Fruit fly (Drosophila melanogaster) whole organism, embryonic: ENCODE results near the gene Pkg21D.

Source experiments
- Awh ChIP-seq: fragments of 200-800 bp; sonication (Bioruptor generic); IDR thresholded peaks from 2 replicates; pipeline ENCODE4, ENCODE4 v1.3.6; 2022; ENCODE audit warnings: missing biosample characterization, missing genetic modification characterization
- CG10462 ChIP-seq: fragments of 200-800 bp; sonication (Bioruptor generic); optimal IDR thresholded peaks from 2 replicates; lab custom pipeline; 2016; ENCODE audit warnings: missing biosample characterization, missing genetic modification characterization
- CG10654 ChIP-seq: fragments of 200-800 bp; sonication (Bioruptor generic); optimal IDR thresholded peaks from 2 replicates; lab custom pipeline; 2016; ENCODE audit warnings: missing biosample characterization, missing genetic modification characterization
- CG11247 ChIP-seq: fragments of 200-800 bp; sonication (Bioruptor generic); IDR thresholded peaks from 2 replicates; pipeline ENCODE4 v1.3.6; 2022; ENCODE audit warnings: missing biosample characterization, missing genetic modification characterization
- CG11504 ChIP-seq: fragments of 200-800 bp; sonication (Bioruptor generic); optimal IDR thresholded peaks from 3 replicates; lab custom pipeline; 2019; ENCODE audit warnings: missing biosample characterization, mild to moderate bottlenecking, missing genetic modification characterization, moderate library complexity
- CG12219 ChIP-seq: fragments of 200-800 bp; sonication (Bioruptor generic); optimal IDR thresholded peaks from 3 replicates; lab custom pipeline; 2018; ENCODE audit warnings: missing biosample characterization, mild to moderate bottlenecking, missing genetic modification characterization
- CG12236 ChIP-seq: fragments of 200-800 bp; sonication (Bioruptor generic); optimal IDR thresholded peaks from 2 replicates; lab custom pipeline; 2016; ENCODE audit warnings: missing biosample characterization, missing genetic modification characterization
- CG12942 ChIP-seq: fragments of 200-800 bp; sonication (Bioruptor generic); optimal IDR thresholded peaks from 3 replicates; lab custom pipeline; 2016; ENCODE audit warnings: missing biosample characterization, missing genetic modification characterization
- CG14441 ChIP-seq: fragments of 200-800 bp; sonication (Bioruptor generic); IDR thresholded peaks from 2 replicates; pipeline ENCODE4 v1.3.6; 2022; ENCODE audit warnings: missing biosample characterization, missing genetic modification characterization
- CG15073 ChIP-seq: fragments of 200-800 bp; sonication (Bioruptor generic); optimal IDR thresholded peaks from 2 replicates; lab custom pipeline; 2016; ENCODE audit warnings: missing biosample characterization, missing genetic modification characterization
- CG15479 ChIP-seq: fragments of 200-800 bp; sonication (Bioruptor generic); optimal IDR thresholded peaks from 3 replicates; lab custom pipeline; 2019; ENCODE audit warnings: missing biosample characterization, mild to moderate bottlenecking, missing genetic modification characterization, moderate library complexity
- CG15514 ChIP-seq: fragments of 200-800 bp; sonication (Bioruptor generic); optimal IDR thresholded peaks from 3 replicates; lab custom pipeline; 2017; ENCODE audit warnings: missing biosample characterization, missing genetic modification characterization, mild to moderate bottlenecking, moderate library complexity, missing genetic modification reagents
- CG16813 ChIP-seq: fragments of 200-800 bp; sonication (Bioruptor generic); IDR thresholded peaks from 3 replicates; pipeline ENCODE4 v1.3.6; 2022; ENCODE audit warnings: missing biosample characterization, missing genetic modification characterization; ENCODE audit not compliant: partially characterized antibody
- CG17385 ChIP-seq: fragments of 200-800 bp; sonication (Bioruptor generic); optimal IDR thresholded peaks from 3 replicates; lab custom pipeline; 2018; ENCODE audit warnings: missing biosample characterization, mild to moderate bottlenecking, missing genetic modification characterization
- CG18011 ChIP-seq: fragments of 200-800 bp; sonication (Bioruptor generic); optimal IDR thresholded peaks from 2 replicates; lab custom pipeline; 2017; ENCODE audit warnings: missing biosample characterization, missing genetic modification characterization, mild to moderate bottlenecking, moderate library complexity, missing genotype
- CG32532 ChIP-seq: fragments of 200-800 bp; sonication (Bioruptor generic); IDR thresholded peaks from 2 replicates; pipeline ENCODE4 v1.3.6; 2022; ENCODE audit warnings: missing biosample characterization, missing genetic modification characterization
- CG32772 ChIP-seq: fragments of 200-800 bp; sonication (Bioruptor generic); IDR thresholded peaks from 2 replicates; pipeline ENCODE4 v1.3.6; 2022; ENCODE audit warnings: missing biosample characterization, missing genetic modification characterization
- CG3847 ChIP-seq: fragments of 200-800 bp; sonication (Bioruptor generic); IDR thresholded peaks from 2 replicates; pipeline ENCODE4 v1.3.6; 2022; ENCODE audit warnings: missing biosample characterization, missing genetic modification characterization
- CG4854 ChIP-seq: fragments of 200-800 bp; sonication (Bioruptor generic); optimal IDR thresholded peaks from 2 replicates; lab custom pipeline; 2016; ENCODE audit warnings: missing biosample characterization, missing genetic modification characterization, inconsistent platforms
- CG5953 ChIP-seq: fragments of 200-800 bp; sonication (Bioruptor generic); IDR thresholded peaks from 2 replicates; pipeline ENCODE4 v1.3.6; 2022; ENCODE audit warnings: missing biosample characterization, missing genetic modification characterization
- CG6683 ChIP-seq: fragments of 200-800 bp; sonication (Bioruptor generic); optimal IDR thresholded peaks from 2 replicates; lab custom pipeline; 2017; ENCODE audit warnings: missing biosample characterization, mild to moderate bottlenecking, missing genetic modification characterization, missing genetic modification reagents
- CG7271 ChIP-seq: fragments of 200-800 bp; sonication (Bioruptor generic); optimal IDR thresholded peaks from 2 replicates; lab custom pipeline; 2018; ENCODE audit warnings: missing biosample characterization, mild to moderate bottlenecking, missing genetic modification characterization, moderate library complexity
- CG9437 ChIP-seq: fragments of 200-800 bp; sonication (Bioruptor generic); optimal IDR thresholded peaks from 2 replicates; lab custom pipeline; 2018; ENCODE audit warnings: missing biosample characterization, mild to moderate bottlenecking, missing genetic modification characterization
- CG9932 ChIP-seq: fragments of 200-800 bp; sonication (Bioruptor generic); IDR thresholded peaks from 2 replicates; pipeline ENCODE4 v1.3.6; 2022; ENCODE audit warnings: missing biosample characterization, missing genetic modification characterization
- CHES-1-like ChIP-seq: fragments of 200-800 bp; sonication (Bioruptor generic); optimal IDR thresholded peaks from 2 replicates; lab custom pipeline; 2016; ENCODE audit warnings: missing biosample characterization, missing genetic modification characterization
- CTCF ChIP-seq: fragments of 200-800 bp; sonication (Bioruptor generic); optimal IDR thresholded peaks from 2 replicates; lab custom pipeline; 2017; ENCODE audit warnings: missing biosample characterization, mild to moderate bottlenecking, missing genetic modification characterization, moderate library complexity
- D19A ChIP-seq: fragments of 200-800 bp; optimal IDR thresholded peaks from 3 replicates; lab custom pipeline; 2019; ENCODE audit warnings: missing biosample characterization, mild to moderate bottlenecking, missing genetic modification characterization, moderate library complexity
- Dip3 ChIP-seq: fragments of 200-800 bp; sonication (Bioruptor generic); optimal IDR thresholded peaks from 3 replicates; lab custom pipeline; 2016; ENCODE audit warnings: missing biosample characterization, missing genetic modification characterization
- Dll ChIP-seq: fragments of 200-800 bp; sonication (Bioruptor generic); IDR thresholded peaks from 4 replicates; pipeline ENCODE4 v1.3.6; 2022; ENCODE audit warnings: missing biosample characterization, missing genetic modification characterization; ENCODE audit not compliant: partially characterized antibody
- E2f1 ChIP-seq: fragments of 200-800 bp; sonication (Bioruptor generic); IDR thresholded peaks from 2 replicates; pipeline ENCODE4 v1.3.6; 2022; ENCODE audit warnings: missing biosample characterization, missing genetic modification characterization
- H15 ChIP-seq: fragments of 200-800 bp; sonication (Bioruptor generic); IDR thresholded peaks from 3 replicates; pipeline ENCODE4 v1.3.6; 2022; ENCODE audit warnings: missing biosample characterization, missing genetic modification characterization
- Hr39 ChIP-seq: fragments of >200 bp; optimal IDR thresholded peaks from 2 replicates; lab custom pipeline; 2017
- NFAT ChIP-seq: fragments of 200-800 bp; sonication (Bioruptor generic); IDR thresholded peaks from 2 replicates; pipeline ENCODE4 v1.3.6; 2022; ENCODE audit warnings: missing biosample characterization, missing genetic modification characterization
- Poxn ChIP-seq: fragments of 200-800 bp; sonication (Bioruptor generic); IDR thresholded peaks from 2 replicates; pipeline ENCODE4 v1.3.6; 2022; ENCODE audit warnings: missing biosample characterization, missing genetic modification characterization
- Ravus ChIP-seq: fragments of 200-800 bp; sonication (Bioruptor generic); IDR thresholded peaks from 2 replicates; pipeline ENCODE4 v1.3.6; 2022; ENCODE audit warnings: missing biosample characterization, missing genetic modification characterization
- Rx ChIP-seq: fragments of 200-800 bp; sonication (Bioruptor generic); IDR thresholded peaks from 2 replicates; pipeline ENCODE4 v1.3.6; 2022; ENCODE audit warnings: missing biosample characterization, missing genetic modification characterization
- Taf1 ChIP-seq: fragments of 200-800 bp; sonication (Bioruptor generic); IDR thresholded peaks from 2 replicates; pipeline ENCODE4 v1.3.6; 2022; ENCODE audit warnings: missing biosample characterization, missing genetic modification characterization
- al ChIP-seq: fragments of 200-800 bp; sonication (Bioruptor generic); IDR thresholded peaks from 2 replicates; pipeline ENCODE4 v1.3.6; 2022; ENCODE audit warnings: missing biosample characterization, missing genetic modification characterization
- ap ChIP-seq: fragments of 200-800 bp; sonication (Bioruptor generic); IDR thresholded peaks from 2 replicates; pipeline ENCODE4 v1.3.6; 2022; ENCODE audit warnings: missing biosample characterization, missing genetic modification characterization
- chinmo ChIP-seq: fragments of 200-800 bp; sonication (Bioruptor generic); IDR thresholded peaks from 4 replicates; pipeline ENCODE4 v1.3.6; 2022; ENCODE audit warnings: missing biosample characterization, missing genetic modification characterization; ENCODE audit not compliant: partially characterized antibody
- ci ChIP-seq: fragments of 200-800 bp; sonication (Bioruptor generic); IDR thresholded peaks from 3 replicates; pipeline ENCODE4 v1.3.6; 2022; ENCODE audit warnings: missing biosample characterization, missing genetic modification characterization
- danr ChIP-seq: fragments of 200-800 bp; sonication (Bioruptor generic); IDR thresholded peaks from 2 replicates; pipeline ENCODE4 v1.3.6; 2022; ENCODE audit warnings: missing biosample characterization, missing genetic modification characterization
- dmrt11E ChIP-seq: fragments of 200-800 bp; sonication (Bioruptor generic); optimal IDR thresholded peaks from 3 replicates; lab custom pipeline; 2018; ENCODE audit warnings: missing biosample characterization, mild to moderate bottlenecking, missing genetic modification characterization, moderate library complexity
- her ChIP-seq: fragments of 200-800 bp; sonication (Bioruptor generic); optimal IDR thresholded peaks from 2 replicates; lab custom pipeline; 2016; ENCODE audit warnings: missing biosample characterization, missing genetic modification characterization
- hth ChIP-seq: fragments of >200 bp; optimal IDR thresholded peaks from 2 replicates; lab custom pipeline; 2017; ENCODE audit warnings: inconsistent platforms
- pb ChIP-seq: fragments of 200-800 bp; sonication (Bioruptor generic); optimal IDR thresholded peaks from 3 replicates; lab custom pipeline; 2016; ENCODE audit warnings: missing biosample characterization, missing genetic modification characterization
- pnt ChIP-seq: fragments of 200-800 bp; sonication (Bioruptor generic); optimal IDR thresholded peaks from 3 replicates; lab custom pipeline; 2016; ENCODE audit warnings: missing biosample characterization, missing genetic modification characterization
- sqz ChIP-seq: fragments of 200-800 bp; sonication (Bioruptor generic); optimal IDR thresholded peaks from 3 replicates; lab custom pipeline; 2018; ENCODE audit warnings: missing biosample characterization, mild to moderate bottlenecking, missing genetic modification characterization
- sr ChIP-seq: fragments of 200-800 bp; sonication (Bioruptor generic); IDR thresholded peaks from 3 replicates; pipeline ENCODE4 v1.3.6; 2022; ENCODE audit warnings: missing biosample characterization, missing genetic modification characterization
- tap ChIP-seq: fragments of 200-800 bp; optimal IDR thresholded peaks from 3 replicates; lab custom pipeline; 2019; ENCODE audit warnings: missing biosample characterization, mild to moderate bottlenecking, missing genetic modification characterization, moderate library complexity
- tna ChIP-seq: fragments of 200-800 bp; sonication (Bioruptor generic); IDR thresholded peaks from 2 replicates; pipeline ENCODE4 v1.3.6; 2022; ENCODE audit warnings: missing biosample characterization, missing genetic modification characterization; ENCODE audit not compliant: partially characterized antibody
- tup ChIP-seq: fragments of 200-800 bp; sonication (Bioruptor generic); optimal IDR thresholded peaks from 2 replicates; lab custom pipeline; 2016; ENCODE audit warnings: missing biosample characterization, mild to moderate bottlenecking, missing genetic modification characterization, moderate library complexity
- vvl ChIP-seq: fragments of 200-800 bp; sonication (Bioruptor generic); IDR thresholded peaks from 2 replicates; pipeline ENCODE4 v1.3.6; 2022; ENCODE audit warnings: missing biosample characterization, missing genetic modification characterization
- zen ChIP-seq: fragments of 200-800 bp; sonication (Bioruptor generic); optimal IDR thresholded peaks from 3 replicates; lab custom pipeline; 2018; ENCODE audit warnings: missing biosample characterization, mild to moderate bottlenecking, missing genetic modification characterization, moderate library complexity

Gene Pkg21D

DNA sequence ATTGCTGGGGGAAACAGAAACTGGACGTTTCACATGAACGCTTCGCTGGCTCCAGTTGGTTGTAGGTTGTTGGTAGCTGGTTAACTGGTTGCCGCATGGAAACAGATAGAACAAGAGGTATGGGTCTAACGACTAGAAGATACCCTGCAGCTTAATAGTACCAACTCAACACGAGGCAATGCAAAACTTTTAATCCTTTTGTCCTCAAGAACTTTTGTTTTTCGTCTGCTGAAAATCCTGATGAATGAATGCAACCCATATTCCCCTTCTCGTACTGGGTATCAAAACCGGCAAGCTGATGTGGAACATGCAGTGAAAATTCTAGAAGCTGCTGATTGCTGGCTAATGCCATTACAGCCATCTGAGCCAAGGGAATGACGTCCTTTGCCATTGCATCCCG lies 47.4 kb upstream of the Pkg21D start (continued):
- TF ChIP-seq tna (GFP tag; lab: Robert Waterston, UW) (no peak), Taf1 (GFP tag; lab: Robert Waterston, UW) (no peak), danr (GFP tag; lab: Robert Waterston, UW) (no peak), Ravus (no peak), CG6683 (GFP tag; lab: Kevin White, UChicago) (no peak), her (no peak), CG12942 (no peak), zen (no peak), CG3847 (no peak), CG9437 (GFP tag; lab: Kevin White, UChicago) (peak; percentile 10), chinmo (GFP tag; lab: Robert Waterston, UW) (0 out of 4 replicates have a peak, but pooled peaks have one; percentile 7), CG14441 (GFP tag; lab: Robert Waterston, UW) (no peak), H15 (GFP tag; lab: Robert Waterston, UW) (no peak), sqz (no peak), CHES-1-like (peak; percentile 3), CG15514 (GFP tag; lab: Kevin White, UChicago) (no peak), E2f1 (GFP tag; lab: Robert Waterston, UW) (no peak), ci (GFP tag; lab: Robert Waterston, UW) (peak; percentile 87), CG15479 (GFP tag; lab: Kevin White, UChicago) (no peak), CG17385 (GFP tag; lab: Kevin White, UChicago) (no peak), Dip3 (GFP tag; lab: Kevin White, UChicago) (peak; percentile 28), pnt (GFP tag; lab: Kevin White, UChicago) (peak; percentile 4), sr (no peak), Rx (GFP tag; lab: Robert Waterston, UW) (peak; percentile 55; the same call in 1 of the 2 replicates), CG18011 (no peak), CG4854 (no peak), tup (GFP tag; lab: Kevin White, UChicago) (peak; percentile 30), pb (GFP tag; lab: Kevin White, UChicago) (no peak), CG11504 (tag; lab: Kevin White, UChicago) (no peak), Hr39 (lab: Kevin White, UChicago) (no peak), Awh (GFP tag; lab: Robert Waterston, UW) (no peak), CG10462 (GFP tag; lab: Kevin White, UChicago) (no peak), Poxn (GFP tag; lab: Robert Waterston, UW) (no peak), hth (lab: Kevin White, UChicago) (no peak), D19A (tag; lab: Kevin White, UChicago) (no peak), CG12219 (no peak), NFAT (no peak), al (GFP tag; lab: Robert Waterston, UW) (no peak), ap (0 out of 2 replicates have a peak, but pooled peaks have one; percentile 6), CG32772 (GFP tag; lab: Robert Waterston, UW) (0 out of 2 replicates have a peak, but pooled peaks have one; percentile 9), CG12236 (no peak), CG10654 (GFP tag; lab: Kevin White, UChicago) (no peak), dmrt11E (peak; percentile 8), CG9932 (GFP tag; lab: Robert Waterston, UW) (peak; percentile 48), CG15073 (GFP tag; lab: Kevin White, UChicago) (no peak), CG5953 (GFP tag; lab: Robert Waterston, UW) (no peak), Dll (GFP tag; lab: Robert Waterston, UW) (no peak), CG11247 (no peak), CG32532 (GFP tag; lab: Robert Waterston, UW) (no peak), CG16813 (no peak), CTCF (GFP tag; lab: Kevin White, UChicago) (no peak), tap (no peak), CG7271 (no peak), vvl (no peak)
